Fruit fly (Drosophila melanogaster) whole organism, embryonic: ENCODE data around the gene CG13044.

Experiments used
- Atf-2 ChIP-seq: fragments of 200-800 bp; sonication (Bioruptor generic); optimal IDR thresholded peaks from 2 replicates; lab custom pipeline; 2016; ENCODE audit warnings: missing biosample characterization, missing genetic modification characterization
- Bteb2 ChIP-seq: fragments of 200-800 bp; sonication (Bioruptor generic); optimal IDR thresholded peaks from 2 replicates; lab custom pipeline; 2016; ENCODE audit warnings: missing biosample characterization, missing genetic modification characterization
- CG10209 ChIP-seq: fragments of 200-800 bp; sonication (Bioruptor generic); optimal IDR thresholded peaks from 3 replicates; lab custom pipeline; 2017; ENCODE audit warnings: missing biosample characterization, mild to moderate bottlenecking, missing genetic modification characterization, missing genetic modification reagents
- CG10267 ChIP-seq: fragments of 200-800 bp; sonication (Bioruptor generic); optimal IDR thresholded peaks from 2 replicates; lab custom pipeline; 2018; ENCODE audit warnings: missing biosample characterization, mild to moderate bottlenecking, missing genetic modification characterization, moderate library complexity
- CG12659 ChIP-seq: fragments of 200-800 bp; sonication (Bioruptor generic); optimal IDR thresholded peaks from 3 replicates; lab custom pipeline; 2017; ENCODE audit warnings: mild to moderate bottlenecking, missing biosample characterization, missing genetic modification reagents, missing genetic modification characterization
- CG13287 ChIP-seq: fragments of 200-800 bp; sonication (Bioruptor generic); IDR thresholded peaks from 2 replicates; pipeline ENCODE4 v1.3.6; 2022; ENCODE audit warnings: missing biosample characterization, missing genetic modification characterization; ENCODE audit not compliant: partially characterized antibody
- CG13296 ChIP-seq: fragments of 200-800 bp; sonication (Bioruptor generic); optimal IDR thresholded peaks from 3 replicates; lab custom pipeline; 2018; ENCODE audit warnings: missing biosample characterization, mild to moderate bottlenecking, missing genetic modification characterization
- CG15601 ChIP-seq: fragments of 200-800 bp; sonication (Bioruptor generic); optimal IDR thresholded peaks from 3 replicates; lab custom pipeline; 2019; ENCODE audit warnings: missing biosample characterization, mild to moderate bottlenecking, missing genetic modification characterization, moderate library complexity
- CG16779 ChIP-seq: fragments of 200-800 bp; sonication (Bioruptor generic); IDR thresholded peaks from 2 replicates; pipeline ENCODE4 v1.3.6; 2022; ENCODE audit warnings: missing biosample characterization, missing genetic modification characterization
- CG16813 ChIP-seq: fragments of 200-800 bp; sonication (Bioruptor generic); IDR thresholded peaks from 3 replicates; pipeline ENCODE4 v1.3.6; 2022; ENCODE audit warnings: missing biosample characterization, missing genetic modification characterization; ENCODE audit not compliant: partially characterized antibody
- CG16863 ChIP-seq: fragments of 200-800 bp; sonication (Bioruptor generic); optimal IDR thresholded peaks from 3 replicates; lab custom pipeline; 2016; ENCODE audit warnings: missing biosample characterization, missing genetic modification characterization
- CG17568 ChIP-seq: fragments of 200-800 bp; sonication (Bioruptor generic); optimal IDR thresholded peaks from 2 replicates; lab custom pipeline; 2018; ENCODE audit warnings: missing biosample characterization, mild to moderate bottlenecking, missing genetic modification characterization, moderate library complexity
- CG18262 ChIP-seq: fragments of 200-800 bp; optimal IDR thresholded peaks from 3 replicates; lab custom pipeline; 2019; ENCODE audit warnings: missing biosample characterization, mild to moderate bottlenecking, missing genetic modification characterization, moderate library complexity
- CG2678 ChIP-seq: fragments of 200-800 bp; sonication (Bioruptor generic); optimal IDR thresholded peaks from 3 replicates; lab custom pipeline; 2019; ENCODE audit warnings: missing biosample characterization, mild to moderate bottlenecking, missing genetic modification characterization, moderate library complexity
- CG4360 ChIP-seq: fragments of 200-800 bp; sonication (Bioruptor generic); IDR thresholded peaks from 2 replicates; pipeline ENCODE4 v1.3.6; 2022; ENCODE audit warnings: missing biosample characterization, missing genetic modification characterization
- CG43689 ChIP-seq: fragments of 200-800 bp; sonication (Bioruptor generic); IDR thresholded peaks from 2 replicates; pipeline ENCODE4 v1.3.6; 2022; ENCODE audit warnings: missing biosample characterization, missing genetic modification characterization
- CG4707 ChIP-seq: fragments of 200-800 bp; sonication (Bioruptor generic); optimal IDR thresholded peaks from 2 replicates; lab custom pipeline; 2018; ENCODE audit warnings: missing biosample characterization, mild to moderate bottlenecking, missing genetic modification characterization, moderate library complexity
- CG5245 ChIP-seq: fragments of 200-800 bp; sonication (Bioruptor generic); optimal IDR thresholded peaks from 3 replicates; lab custom pipeline; 2016; ENCODE audit warnings: missing biosample characterization, missing genetic modification characterization
- CG6254 ChIP-seq: fragments of 200-800 bp; sonication (Bioruptor generic); optimal IDR thresholded peaks from 3 replicates; lab custom pipeline; 2017; ENCODE audit warnings: mild to moderate bottlenecking, missing biosample characterization, missing genetic modification reagents, missing genetic modification characterization
- CG6854 ChIP-seq: fragments of 200-800 bp; sonication (Bioruptor generic); optimal IDR thresholded peaks from 3 replicates; lab custom pipeline; 2017; ENCODE audit warnings: missing biosample characterization, mild to moderate bottlenecking, missing genetic modification characterization
- CoRest ChIP-seq: fragments of 200-800 bp; sonication (Bioruptor generic); optimal IDR thresholded peaks from 3 replicates; lab custom pipeline; 2018; ENCODE audit warnings: missing biosample characterization, mild to moderate bottlenecking, missing genetic modification characterization, moderate library complexity
- Dip2 ChIP-seq: fragments of 200-800 bp; sonication (Bioruptor generic); IDR thresholded peaks from 2 replicates; pipeline ENCODE4 v1.3.6; 2022; ENCODE audit warnings: missing biosample characterization, missing genetic modification characterization
- H2.0 ChIP-seq: fragments of 200-800 bp; sonication (Bioruptor generic); IDR thresholded peaks from 2 replicates; pipeline ENCODE4 v1.3.6; 2022; ENCODE audit warnings: missing biosample characterization, missing genetic modification characterization
- HLHmδ ChIP-seq: fragments of 200-800 bp; sonication (Bioruptor generic); optimal IDR thresholded peaks from 2 replicates; lab custom pipeline; 2018; ENCODE audit warnings: missing biosample characterization, mild to moderate bottlenecking, missing genetic modification characterization, moderate library complexity
- Mad ChIP-seq: fragments of 200-800 bp; sonication (Bioruptor generic); optimal IDR thresholded peaks from 2 replicates; lab custom pipeline; 2016; ENCODE audit warnings: missing biosample characterization, missing genetic modification characterization
- Med ChIP-seq: fragments of 200-800 bp; sonication (Bioruptor generic); peaks from one replicate; lab custom pipeline; 2016; ENCODE audit warnings: missing biosample characterization, missing genetic modification characterization, mild to moderate bottlenecking, inconsistent platforms, moderate library complexity
- Myb ChIP-seq: fragments of 200-800 bp; sonication (Bioruptor generic); optimal IDR thresholded peaks from 2 replicates; lab custom pipeline; 2016; ENCODE audit warnings: missing biosample characterization, missing genetic modification characterization
- NC2β ChIP-seq: fragments of 200-800 bp; sonication (Bioruptor generic); optimal IDR thresholded peaks from 2 replicates; lab custom pipeline; 2016; ENCODE audit warnings: missing biosample characterization, missing genetic modification characterization
- Pdp1 ChIP-seq, 2 experiments: fragments of 200-800 bp; sonication (Bioruptor generic); optimal IDR thresholded peaks; 3 replicates each; lab custom pipeline; 2016; ENCODE audit warnings: missing biosample characterization in 2 of 2, missing genetic modification characterization in 2 of 2, mild to moderate bottlenecking in 1 of 2, moderate library complexity in 1 of 2
- Vsx1 ChIP-seq: fragments of 200-800 bp; sonication (Bioruptor generic); optimal IDR thresholded peaks from 2 replicates; lab custom pipeline; 2017; ENCODE audit warnings: missing biosample characterization, mild to moderate bottlenecking, missing genetic modification characterization, missing genetic modification reagents
- az2 ChIP-seq: fragments of 200-800 bp; sonication (Bioruptor generic); optimal IDR thresholded peaks from 3 replicates; lab custom pipeline; 2016; ENCODE audit warnings: missing biosample characterization, missing genetic modification characterization
- caup ChIP-seq: fragments of 200-800 bp; sonication (Bioruptor generic); optimal IDR thresholded peaks from 3 replicates; lab custom pipeline; 2017; ENCODE audit warnings: missing biosample characterization, mild to moderate bottlenecking, missing genetic modification characterization, moderate library complexity; ENCODE audit not compliant: severe bottlenecking
- ci ChIP-seq: fragments of 200-800 bp; sonication (Bioruptor generic); IDR thresholded peaks from 3 replicates; pipeline ENCODE4 v1.3.6; 2022; ENCODE audit warnings: missing biosample characterization, missing genetic modification characterization
- gce ChIP-seq: fragments of 200-800 bp; sonication (Bioruptor generic); IDR thresholded peaks from 3 replicates; pipeline ENCODE4 v1.3.6; 2022; ENCODE audit warnings: missing biosample characterization, missing genetic modification characterization
- gem ChIP-seq: fragments of 200-800 bp; sonication (Bioruptor generic); optimal IDR thresholded peaks from 2 replicates; lab custom pipeline; 2019; ENCODE audit warnings: missing biosample characterization, mild to moderate bottlenecking, missing genetic modification characterization, moderate library complexity
- grau ChIP-seq: fragments of 200-800 bp; optimal IDR thresholded peaks from 3 replicates; lab custom pipeline; 2019; ENCODE audit warnings: missing biosample characterization, mild to moderate bottlenecking, missing genetic modification characterization, moderate library complexity
- grn ChIP-seq: fragments of 200-800 bp; sonication (Bioruptor generic); optimal IDR thresholded peaks from 3 replicates; lab custom pipeline; 2017; ENCODE audit warnings: missing biosample characterization, missing genetic modification characterization
- ham ChIP-seq: fragments of 200-800 bp; sonication (Bioruptor generic); IDR thresholded peaks from 2 replicates; pipeline ENCODE4 v1.3.6; 2022; ENCODE audit warnings: missing biosample characterization, missing genetic modification characterization
- kah ChIP-seq: fragments of 200-800 bp; sonication (Bioruptor generic); optimal IDR thresholded peaks from 2 replicates; lab custom pipeline; 2018; ENCODE audit warnings: missing biosample characterization, mild to moderate bottlenecking, missing genetic modification characterization
- kay ChIP-seq: fragments of 200-800 bp; sonication (Bioruptor generic); optimal IDR thresholded peaks from 2 replicates; lab custom pipeline; 2016; ENCODE audit warnings: missing biosample characterization, missing genetic modification characterization
- ken ChIP-seq: fragments of 200-800 bp; sonication (Bioruptor generic); IDR thresholded peaks from 3 replicates; pipeline ENCODE4 v1.3.6; 2022; ENCODE audit warnings: missing biosample characterization, missing genetic modification characterization
- luna ChIP-seq: fragments of 200-800 bp; sonication (Bioruptor generic); optimal IDR thresholded peaks from 2 replicates; lab custom pipeline; 2016; ENCODE audit warnings: missing biosample characterization, missing genetic modification characterization
- onecut ChIP-seq: fragments of 200-800 bp; sonication (Bioruptor generic); IDR thresholded peaks from 2 replicates; pipeline ENCODE4 v1.3.6; 2022; ENCODE audit warnings: missing biosample characterization, missing genetic modification characterization
- pan ChIP-seq, 4 experiments: fragments of >200 bp in 3 of 4; fragments of 200-800 bp in 1 of 4; sonication (Bioruptor generic) in 1 of 4; optimal IDR thresholded peaks in 3 of 4; IDR thresholded peaks in 1 of 4; 2 replicates each; pipeline versions ENCODE4 v1.3.6 to Lab custom; 2017 to 2022; ENCODE audit warnings: missing biosample characterization in 2 of 4, missing genetic modification characterization in 2 of 4, mixed read lengths in 1 of 4
- scrt ChIP-seq: fragments of 200-800 bp; sonication (Bioruptor generic); optimal IDR thresholded peaks from 2 replicates; lab custom pipeline; 2018; ENCODE audit warnings: missing biosample characterization, mild to moderate bottlenecking, missing genetic modification characterization, moderate library complexity
- sim ChIP-seq: fragments of 200-800 bp; sonication (Bioruptor generic); IDR thresholded peaks from 2 replicates; pipeline ENCODE4 v1.3.6; 2022; ENCODE audit warnings: missing biosample characterization, missing genetic modification characterization
- sisA ChIP-seq: fragments of 200-800 bp; sonication (Bioruptor generic); IDR thresholded peaks from 2 replicates; pipeline ENCODE4 v1.3.6; 2022; ENCODE audit warnings: missing biosample characterization, missing genetic modification characterization
- so ChIP-seq: fragments of 200-800 bp; sonication (Bioruptor generic); IDR thresholded peaks from 3 replicates; pipeline ENCODE4 v1.3.6; 2022; ENCODE audit warnings: missing biosample characterization, missing genetic modification characterization
- tx ChIP-seq: fragments of 200-800 bp; sonication (Bioruptor generic); optimal IDR thresholded peaks from 2 replicates; lab custom pipeline; 2016; ENCODE audit warnings: missing biosample characterization, missing genetic modification characterization
- zfh2 ChIP-seq: fragments of 200-800 bp; sonication (Bioruptor generic); optimal IDR thresholded peaks from 2 replicates; lab custom pipeline; 2016; ENCODE audit warnings: missing biosample characterization, missing genetic modification characterization

The CG13044 gene

dm6 chr3L:16351770-16352429 is 48.9 kb upstream of the CG13044 start, which contains the start of the genes Golgin104 and Tcs3 (continued):
- TF ChIP-seq Pdp1 (GFP tag; optimal IDR thresholded peaks at IDR 0.05; lab: Kevin White, UChicago), result peak in 1 of 2 experiments; percentile 3
- TF ChIP-seq CG10209 (GFP tag; lab: Kevin White, UChicago), result no peak
- peak; percentile 52 for TF ChIP-seq kah (GFP tag; lab: Kevin White, UChicago)
- no peak for TF ChIP-seq CG16813 (GFP tag; lab: Robert Waterston, UW)
- TF ChIP-seq sim (GFP tag; lab: Robert Waterston, UW), result no peak
- no peak for TF ChIP-seq CG17568 (GFP tag; lab: Kevin White, UChicago)
- no peak for TF ChIP-seq gem
- TF ChIP-seq CG43689 (GFP tag; lab: Robert Waterston, UW), result no peak
- TF ChIP-seq CG13287 (GFP tag; lab: Robert Waterston, UW), result peak; percentile 49; the same call in 1 of the 2 replicates
- no peak for TF ChIP-seq az2
- no peak for TF ChIP-seq tx
- TF ChIP-seq Mad (GFP tag; lab: Kevin White, UChicago), result no peak
- no peak for TF ChIP-seq ken (GFP tag; lab: Robert Waterston, UW)
- TF ChIP-seq CG2678 (tag; lab: Kevin White, UChicago), result no peak
- no peak for TF ChIP-seq CG6854 (GFP tag; lab: Kevin White, UChicago)
- TF ChIP-seq CG10267 (tag; lab: Kevin White, UChicago), result peak; percentile 3
- TF ChIP-seq sisA (GFP tag; lab: Robert Waterston, UW), result no peak
- no peak for TF ChIP-seq CoRest
- no peak for TF ChIP-seq Bteb2 (GFP tag; lab: Kevin White, UChicago)
- no peak for TF ChIP-seq H2.0 (GFP tag; lab: Robert Waterston, UW)
- no peak for TF ChIP-seq gce
- TF ChIP-seq onecut (GFP tag; lab: Robert Waterston, UW), result no peak
- no peak for TF ChIP-seq ham (GFP tag; lab: Robert Waterston, UW)
- TF ChIP-seq so (GFP tag; lab: Robert Waterston, UW), result no peak
- TF ChIP-seq CG16779 (GFP tag; lab: Robert Waterston, UW), result no peak
- no peak for TF ChIP-seq CG5245
- TF ChIP-seq CG4360, result no peak
- no peak for TF ChIP-seq CG6254
- peak; percentile 26 for TF ChIP-seq CG12659 (GFP tag; lab: Kevin White, UChicago)
- no peak for TF ChIP-seq CG13296 (GFP tag; lab: Kevin White, UChicago)
- TF ChIP-seq CG4707 (GFP tag; lab: Kevin White, UChicago), result no peak
- TF ChIP-seq grau (tag; lab: Kevin White, UChicago), result no peak
- TF ChIP-seq Myb (GFP tag; lab: Kevin White, UChicago), result peak; percentile 31
- no peak for TF ChIP-seq zfh2
- no peak for TF ChIP-seq caup (GFP tag; lab: Kevin White, UChicago)
- TF ChIP-seq CG18262 (tag; lab: Kevin White, UChicago), result no peak
- TF ChIP-seq Med (GFP tag; lab: Kevin White, UChicago), result peak; percentile 63
- TF ChIP-seq NC2β (GFP tag; lab: Kevin White, UChicago), result no peak
- TF ChIP-seq luna (GFP tag; lab: Kevin White, UChicago), result no peak
- TF ChIP-seq grn, result no peak
- TF ChIP-seq pan (optimal IDR thresholded peaks at IDR 0.05; lab: Kevin White, UChicago), result no peak
- no peak for TF ChIP-seq pan (GFP tag; optimal IDR thresholded peaks at IDR 0.05 in 1 of 2, IDR thresholded peaks at IDR 0.05 in 1 of 2)
- no peak for TF ChIP-seq kay
- no peak for TF ChIP-seq CG15601
- TF ChIP-seq ci, result no peak
- no peak for TF ChIP-seq HLHmδ
- TF ChIP-seq CG16863 (GFP tag; lab: Kevin White, UChicago), result no peak
- TF ChIP-seq Dip2, result no peak
- no peak for TF ChIP-seq Vsx1 (GFP tag; lab: Kevin White, UChicago)
- TF ChIP-seq Atf-2, result no peak
- peak; percentile 92 for TF ChIP-seq scrt (GFP tag; lab: Kevin White, UChicago)
